Fruit fly (Drosophila melanogaster) whole organism, adult: ENCODE data around the gene pelo.
A peak's percentile ranks its signal among the peaks of the same experiment; 100 is the strongest.

Experiments used
- CG11617 ChIP-seq: fragments of 200-800 bp; sonication (Bioruptor generic); optimal IDR thresholded peaks from 2 replicates; lab custom pipeline; 2017; ENCODE audit warnings: mild to moderate bottlenecking, missing biosample characterization, missing genetic modification reagents, missing genetic modification characterization
- CG12768 ChIP-seq: fragments of 200-800 bp; sonication (Bioruptor generic); optimal IDR thresholded peaks from 2 replicates; lab custom pipeline; 2017; ENCODE audit warnings: missing biosample characterization, missing genetic modification characterization, mild to moderate bottlenecking, moderate library complexity, missing genetic modification reagents
- CG14711 ChIP-seq: fragments of 200-800 bp; sonication (Bioruptor generic); optimal IDR thresholded peaks from 2 replicates; lab custom pipeline; 2018; ENCODE audit warnings: missing biosample characterization, mild to moderate bottlenecking, missing genetic modification characterization, moderate library complexity
- CG1620 ChIP-seq: fragments of 200-800 bp; sonication (Bioruptor generic); optimal IDR thresholded peaks from 2 replicates; lab custom pipeline; 2016; ENCODE audit warnings: missing biosample characterization, missing genetic modification characterization
- CG33017 ChIP-seq: fragments of 200-800 bp; sonication (Bioruptor generic); optimal IDR thresholded peaks from 2 replicates; lab custom pipeline; 2018; ENCODE audit warnings: missing biosample characterization, mild to moderate bottlenecking, missing genetic modification characterization, moderate library complexity
- CG5204 ChIP-seq: fragments of 200-800 bp; sonication (Bioruptor generic); optimal IDR thresholded peaks from 2 replicates; lab custom pipeline; 2016; ENCODE audit warnings: missing biosample characterization, missing genetic modification characterization
- CG7045 ChIP-seq: fragments of 200-800 bp; sonication (Bioruptor generic); optimal IDR thresholded peaks from 2 replicates; lab custom pipeline; 2017; ENCODE audit warnings: missing biosample characterization, mild to moderate bottlenecking, missing genetic modification characterization
- CG7101 ChIP-seq: fragments of 200-800 bp; sonication (Bioruptor generic); optimal IDR thresholded peaks from 2 replicates; lab custom pipeline; 2018; ENCODE audit warnings: missing biosample characterization, mild to moderate bottlenecking, missing genetic modification characterization, moderate library complexity
- Clk ChIP-seq: fragments of 200-800 bp; sonication (Bioruptor generic); optimal IDR thresholded peaks from 2 replicates; lab custom pipeline; 2017; ENCODE audit warnings: missing biosample characterization, missing genetic modification characterization
- Crg-1 ChIP-seq: fragments of 200-800 bp; sonication (Bioruptor generic); optimal IDR thresholded peaks from 2 replicates; lab custom pipeline; 2016; ENCODE audit warnings: missing biosample characterization, missing genetic modification characterization
- Hr96 ChIP-seq: fragments of 200-800 bp; sonication (Bioruptor generic); optimal IDR thresholded peaks from 2 replicates; lab custom pipeline; 2016; ENCODE audit warnings: missing biosample characterization, missing genetic modification characterization
- Mnt ChIP-seq: fragments of 200-800 bp; sonication (Bioruptor generic); optimal IDR thresholded peaks from 2 replicates; lab custom pipeline; 2016; ENCODE audit warnings: missing biosample characterization, mild to moderate bottlenecking, missing genetic modification characterization
- bab1 ChIP-seq: fragments of 200-800 bp; sonication (Bioruptor generic); optimal IDR thresholded peaks from 3 replicates; lab custom pipeline; 2019; ENCODE audit warnings: missing biosample characterization, mild to moderate bottlenecking, missing genetic modification characterization, moderate library complexity
- cic ChIP-seq: fragments of 200-800 bp; sonication (Bioruptor generic); optimal IDR thresholded peaks from 2 replicates; lab custom pipeline; 2017; ENCODE audit warnings: missing biosample characterization, mild to moderate bottlenecking, missing genetic modification characterization, moderate library complexity
- cnc ChIP-seq, 2 experiments: fragments of >200 bp; optimal IDR thresholded peaks; 2 replicates each; lab custom pipeline; 2017
- kay ChIP-seq: fragments of 200-800 bp; sonication (Bioruptor generic); peaks from one replicate; lab custom pipeline; 2016; ENCODE audit warnings: missing biosample characterization, missing genetic modification characterization, borderline replicate concordance
- ovo ChIP-seq: fragments of 200-800 bp; sonication (Bioruptor generic); optimal IDR thresholded peaks from 2 replicates; lab custom pipeline; 2016; ENCODE audit warnings: missing biosample characterization, missing genetic modification characterization
- pad ChIP-seq: fragments of 200-800 bp; sonication (Bioruptor generic); optimal IDR thresholded peaks from 3 replicates; lab custom pipeline; 2017; ENCODE audit warnings: missing biosample characterization, missing genetic modification characterization, mild to moderate bottlenecking, moderate library complexity, missing genetic modification reagents
- tj ChIP-seq: fragments of 200-800 bp; sonication (Bioruptor generic); optimal IDR thresholded peaks from 3 replicates; lab custom pipeline; 2017; ENCODE audit warnings: missing biosample characterization, mild to moderate bottlenecking, missing genetic modification characterization, moderate library complexity
- toe ChIP-seq: fragments of 200-800 bp; sonication (Bioruptor generic); optimal IDR thresholded peaks from 2 replicates; lab custom pipeline; 2016; ENCODE audit warnings: missing biosample characterization, missing genetic modification characterization

Gene pelo

DNA sequence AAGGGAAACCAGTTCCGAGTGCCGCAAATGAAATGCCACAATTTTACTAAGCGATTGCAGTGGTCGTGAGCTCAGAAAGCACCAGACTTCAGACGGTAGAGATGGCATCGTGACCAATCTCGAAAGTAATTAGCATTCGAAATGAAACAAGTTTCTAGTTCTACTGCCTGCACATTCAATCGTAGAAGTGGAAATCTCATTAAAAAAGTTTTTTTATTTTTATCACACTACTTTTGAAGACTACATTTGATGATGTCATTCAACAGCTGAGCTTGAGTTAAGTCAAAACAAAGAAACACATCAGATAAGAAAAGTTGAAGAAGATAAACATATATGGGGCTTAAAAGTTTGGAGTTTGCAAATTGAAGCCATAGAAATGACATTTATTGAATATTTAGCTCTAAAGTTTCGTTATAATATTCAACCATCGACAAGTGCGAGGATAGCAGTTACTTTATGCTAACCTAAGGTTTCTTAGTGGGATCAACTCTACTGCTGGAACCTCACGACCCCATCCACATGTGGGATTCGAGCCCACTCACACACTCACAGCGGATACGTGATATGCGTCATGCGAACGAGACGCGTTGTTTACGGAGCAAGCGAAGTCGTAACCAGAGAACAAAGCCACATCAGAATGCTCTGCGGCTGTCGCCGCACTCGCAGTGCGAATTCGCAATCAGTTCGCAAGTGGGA is 35.5 kb downstream of the pelo start, which contains the start of gene CG13117:
CG13117 (plus strand) TSS at position 646 of the 696 bp plus-strand sequence.
- TF ChIP-seq kay (GFP tag; lab: Kevin White, UChicago) (peak; percentile 85), cnc (optimal IDR thresholded peaks at IDR 0.05; lab: Kevin White, UChicago) (no peak)

DNA sequence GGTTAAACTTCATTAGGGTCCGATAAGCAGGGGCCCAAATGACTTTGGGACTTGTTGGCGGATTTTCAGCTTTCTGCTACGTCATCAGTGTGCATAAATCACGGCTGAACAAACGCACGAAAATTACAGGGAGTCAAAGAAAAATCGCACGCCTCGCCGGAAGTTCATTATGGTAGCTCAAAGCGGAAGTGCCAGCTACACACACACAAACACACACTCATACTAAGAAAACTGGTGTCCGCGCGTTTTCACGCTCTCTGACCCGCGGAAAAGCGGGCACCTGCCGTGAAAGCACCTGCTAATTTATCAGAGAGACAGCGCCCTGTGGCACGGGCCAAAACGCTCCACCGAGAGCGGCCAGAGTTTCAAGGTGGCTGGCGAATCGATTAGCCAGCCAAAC is 36.8 kb downstream of the pelo start:
- TF ChIP-seq kay (GFP tag; lab: Kevin White, UChicago) = peak; percentile 52
- no peak for TF ChIP-seq toe (GFP tag; lab: Kevin White, UChicago)

DNA sequence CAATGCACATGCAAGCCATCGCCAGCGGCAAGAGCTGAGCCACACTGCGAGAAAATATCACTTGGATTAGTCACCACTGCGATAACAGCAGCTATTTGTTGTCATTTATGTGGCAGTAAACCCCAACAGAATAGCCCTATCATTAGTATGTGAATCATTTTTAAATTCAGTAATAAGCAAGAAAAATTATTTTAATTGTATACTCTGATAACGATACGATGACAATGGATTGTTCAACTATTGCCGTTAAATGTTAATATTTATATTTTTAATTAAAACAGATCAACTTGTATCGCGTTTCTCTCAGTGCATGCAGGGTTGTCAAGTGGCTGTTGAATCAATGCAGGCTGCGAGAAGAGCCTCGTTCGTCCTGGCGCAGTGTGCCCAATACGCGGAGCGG is 37.2 kb downstream of the pelo start:
- peak; percentile 34 for TF ChIP-seq CG7045 (GFP tag; lab: Kevin White, UChicago)
- no peak for TF ChIP-seq CG12768 (GFP tag; lab: Kevin White, UChicago)
- peak; percentile 21 for TF ChIP-seq CG5204 (GFP tag; lab: Kevin White, UChicago)
- TF ChIP-seq CG7101 (tag; lab: Kevin White, UChicago) = peak; percentile 18
- peak; percentile 16 for TF ChIP-seq toe (GFP tag; lab: Kevin White, UChicago)
- no peak for TF ChIP-seq Crg-1
- no peak for TF ChIP-seq Hr96 (GFP tag; lab: Kevin White, UChicago)
- no peak for TF ChIP-seq cnc (optimal IDR thresholded peaks at IDR 0.05; lab: Kevin White, UChicago)
- TF ChIP-seq CG1620 = no peak
- TF ChIP-seq cic (GFP tag; lab: Kevin White, UChicago) = no peak
- TF ChIP-seq Mnt = no peak
- TF ChIP-seq Clk (GFP tag; lab: Kevin White, UChicago) = no peak
- no peak for TF ChIP-seq tj (GFP tag; lab: Kevin White, UChicago)
- peak; percentile 15 for TF ChIP-seq CG33017
- no peak for TF ChIP-seq CG11617 (GFP tag; lab: Kevin White, UChicago)

DNA sequence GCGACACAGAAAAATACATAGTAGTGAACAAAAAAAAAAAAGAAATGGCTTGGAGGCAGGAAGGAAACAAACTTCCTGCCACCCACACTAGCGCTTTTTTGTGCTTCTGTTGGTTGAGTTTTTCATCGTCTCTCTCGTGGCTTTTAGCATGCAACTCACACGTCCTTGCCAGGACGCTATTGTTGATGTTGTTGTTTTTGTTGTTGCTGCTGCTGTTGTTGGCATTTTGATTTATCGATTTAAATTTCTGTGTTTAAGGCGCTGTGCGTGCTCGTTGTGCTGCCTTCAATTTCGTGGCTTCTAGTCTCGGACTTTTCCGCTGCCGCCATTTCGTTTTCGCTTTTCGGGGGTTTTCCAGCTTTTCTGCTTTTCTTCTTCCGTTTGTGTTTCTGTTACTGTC is 39.1 kb downstream of the pelo start:
- no peak for TF ChIP-seq Hr96 (GFP tag; lab: Kevin White, UChicago)
- no peak for TF ChIP-seq toe (GFP tag; lab: Kevin White, UChicago)
- TF ChIP-seq Crg-1 = no peak
- TF ChIP-seq Clk (GFP tag; lab: Kevin White, UChicago) = no peak
- TF ChIP-seq ovo (GFP tag; lab: Kevin White, UChicago) = no peak
- no peak for TF ChIP-seq bab1 (GFP tag; lab: Kevin White, UChicago)
- TF ChIP-seq cnc (optimal IDR thresholded peaks at IDR 0.05; lab: Kevin White, UChicago) = no peak
- TF ChIP-seq CG33017 = no peak
- TF ChIP-seq tj (GFP tag; lab: Kevin White, UChicago) = no peak
- TF ChIP-seq Mnt = no peak
- no peak for TF ChIP-seq CG5204 (GFP tag; lab: Kevin White, UChicago)
- TF ChIP-seq CG1620 = no peak
- TF ChIP-seq kay (GFP tag; lab: Kevin White, UChicago) = no peak

DNA sequence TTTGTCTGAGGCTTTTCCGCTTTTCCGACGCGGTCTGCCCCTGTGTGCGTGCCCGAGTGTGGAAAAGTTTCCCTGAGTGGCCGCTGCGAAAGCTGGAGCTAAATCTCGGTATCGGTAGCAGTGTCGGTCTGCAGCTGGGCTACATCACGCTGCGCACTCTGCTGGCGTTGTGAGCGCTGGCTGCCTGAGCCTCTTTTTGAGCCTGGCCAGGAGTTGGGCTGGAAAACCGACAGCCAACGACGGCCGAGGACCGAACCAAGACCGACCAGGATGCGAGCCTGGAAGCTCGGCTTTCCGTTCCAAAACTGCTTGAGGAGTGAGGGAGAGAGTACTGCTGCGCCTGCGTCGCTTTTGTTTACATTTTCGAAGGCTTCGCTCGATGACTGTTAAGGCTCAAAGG is 43.2 kb downstream of the pelo start:
- no peak for TF ChIP-seq CG5204 (GFP tag; lab: Kevin White, UChicago)
- no peak for TF ChIP-seq CG14711 (tag; lab: Kevin White, UChicago)
- TF ChIP-seq CG7101 (tag; lab: Kevin White, UChicago) = no peak
- no peak for TF ChIP-seq CG11617 (GFP tag; lab: Kevin White, UChicago)
- no peak for TF ChIP-seq CG12768 (GFP tag; lab: Kevin White, UChicago)
- TF ChIP-seq CG33017 = no peak
- TF ChIP-seq Clk (GFP tag; lab: Kevin White, UChicago) = no peak
- TF ChIP-seq CG7045 (GFP tag; lab: Kevin White, UChicago) = no peak
- TF ChIP-seq cic (GFP tag; lab: Kevin White, UChicago) = no peak
- no peak for TF ChIP-seq Hr96 (GFP tag; lab: Kevin White, UChicago)
- no peak for TF ChIP-seq pad (GFP tag; lab: Kevin White, UChicago)
- TF ChIP-seq Mnt = no peak
- TF ChIP-seq kay (GFP tag; lab: Kevin White, UChicago) = no peak

DNA sequence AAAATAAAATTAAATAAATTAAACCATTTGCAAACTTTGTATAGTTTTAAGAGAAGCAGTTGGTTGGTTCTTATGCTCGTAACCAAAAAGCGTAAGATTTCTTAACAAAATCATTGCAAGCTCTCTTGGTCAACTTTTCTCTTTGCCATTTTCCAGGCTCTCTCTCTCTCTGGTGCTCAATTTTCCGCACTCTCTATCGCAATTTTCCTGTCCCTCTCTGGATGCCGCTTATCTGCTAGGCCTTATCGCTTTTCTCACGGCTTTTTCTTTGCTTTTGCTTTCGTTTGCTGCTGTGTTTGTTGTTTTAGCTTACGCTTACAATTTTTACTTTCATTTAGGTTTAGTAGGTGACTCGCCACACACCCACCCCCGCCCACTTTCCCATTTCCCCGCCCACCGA is 44.0 kb downstream of the pelo start:
- TF ChIP-seq Hr96 (GFP tag; lab: Kevin White, UChicago) (no peak), CG12768 (GFP tag; lab: Kevin White, UChicago) (no peak), CG7101 (tag; lab: Kevin White, UChicago) (no peak), toe (GFP tag; lab: Kevin White, UChicago) (no peak), Crg-1 (no peak), CG14711 (tag; lab: Kevin White, UChicago) (no peak), CG7045 (GFP tag; lab: Kevin White, UChicago) (no peak), bab1 (GFP tag; lab: Kevin White, UChicago) (no peak)
